Fruit fly (Drosophila melanogaster): ENCODE results near the gene CG31441.

CG31441 gene

dm6 chr3R:11243057-11243740, 7.1 kb downstream of the CG31441 start (continued):
- TF ChIP-seq Meics (GFP tag; optimal IDR thresholded peaks at IDR 0.05), result peak; percentile 64
- peak; percentile 50 for TF ChIP-seq trem (tag; optimal IDR thresholded peaks at IDR 0.05)
- TF ChIP-seq phol (tag; optimal IDR thresholded peaks at IDR 0.05), result peak; percentile 29
- TF ChIP-seq PHDP (tag; optimal IDR thresholded peaks at IDR 0.05), result no peak
- TF ChIP-seq kni (GFP tag; optimal IDR thresholded peaks at IDR 0.05), result no peak
- peak; percentile 36 for TF ChIP-seq Dek (tag; optimal IDR thresholded peaks at IDR 0.05)
- peak; percentile 66 for TF ChIP-seq Rfx (GFP tag; IDR thresholded peaks at IDR 0.05)
- TF ChIP-seq Side (GFP tag; optimal IDR thresholded peaks at IDR 0.05), result peak; percentile 13
- no peak for TF ChIP-seq CG3407 (GFP tag; optimal IDR thresholded peaks at IDR 0.05)
- TF ChIP-seq wdn (GFP tag; IDR thresholded peaks at IDR 0.05), result no peak
- TF ChIP-seq CG15514 (GFP tag; optimal IDR thresholded peaks at IDR 0.05), result peak; percentile 55
- peak; percentile 42 for TF ChIP-seq Fer3 (tag; optimal IDR thresholded peaks at IDR 0.05)
- TF ChIP-seq grau (tag; optimal IDR thresholded peaks at IDR 0.05), result peak; percentile 22
- TF ChIP-seq CG2889 (GFP tag; IDR thresholded peaks at IDR 0.05), result no peak
- no peak for TF ChIP-seq CG16863 (GFP tag; optimal IDR thresholded peaks at IDR 0.05)
- peak; percentile 47 for TF ChIP-seq CG7556 (GFP tag; optimal IDR thresholded peaks at IDR 0.05)
- TF ChIP-seq CG6683 (GFP tag; optimal IDR thresholded peaks at IDR 0.05), result peak; percentile 30
- no peak for TF ChIP-seq z (GFP tag; IDR thresholded peaks at IDR 0.05)
- TF ChIP-seq zfh1 (GFP tag; IDR thresholded peaks at IDR 0.05), result no peak
- no peak for TF ChIP-seq Opbp (GFP tag; IDR thresholded peaks at IDR 0.05; ENCODE audit: partially characterized antibody)
- TF ChIP-seq HHEX (GFP tag; optimal IDR thresholded peaks at IDR 0.05), result peak; percentile 38
- TF ChIP-seq CG30020 (tag; optimal IDR thresholded peaks at IDR 0.05), result no peak
- TF ChIP-seq CG8388 (GFP tag; optimal IDR thresholded peaks at IDR 0.05), result peak; percentile 5
- TF ChIP-seq Max (GFP tag; optimal IDR thresholded peaks at IDR 0.05), result no peak
- TF ChIP-seq mam (GFP tag; optimal IDR thresholded peaks at IDR 0.05), result peak; percentile 45
- TF ChIP-seq CG12769 (tag; optimal IDR thresholded peaks at IDR 0.05), result peak; percentile 72
- no peak for TF ChIP-seq CG14050 (GFP tag; IDR thresholded peaks at IDR 0.05)
- TF ChIP-seq CG3726 (GFP tag; IDR thresholded peaks at IDR 0.05), result no peak
- TF ChIP-seq CG4282 (GFP tag; optimal IDR thresholded peaks at IDR 0.05), result no peak
- TF ChIP-seq CG34422 (GFP tag; IDR thresholded peaks at IDR 0.05), result no peak; the same call in 2 of the 3 replicates
- peak; percentile 47 for TF ChIP-seq mirr (GFP tag; optimal IDR thresholded peaks at IDR 0.05)
- TF ChIP-seq CG12155 (GFP tag; optimal IDR thresholded peaks at IDR 0.05), result no peak
- peak; percentile 73 for TF ChIP-seq CG2678 (tag; optimal IDR thresholded peaks at IDR 0.05)
- peak; percentile 6 for TF ChIP-seq zen (tag; optimal IDR thresholded peaks at IDR 0.05)
- TF ChIP-seq Dref (GFP tag; IDR thresholded peaks at IDR 0.05), result no peak
- no peak for TF ChIP-seq amos (GFP tag; IDR thresholded peaks at IDR 0.05; ENCODE audit: partially characterized antibody)
- 0 out of 2 replicates have a peak, but pooled peaks have one; percentile 20 for TF ChIP-seq al (GFP tag; IDR thresholded peaks at IDR 0.05)
- TF ChIP-seq CG11723 (GFP tag; optimal IDR thresholded peaks at IDR 0.05), result no peak
- TF ChIP-seq dpn (GFP tag; optimal IDR thresholded peaks at IDR 0.05), result no peak
- TF ChIP-seq bbx (GFP tag; IDR thresholded peaks at IDR 0.05; ENCODE audit: partially characterized antibody), result no peak
- no peak for TF ChIP-seq CG9215 (GFP tag; IDR thresholded peaks at IDR 0.05)
- peak; percentile 77 for TF ChIP-seq Fer1 (GFP tag; optimal IDR thresholded peaks at IDR 0.05)
- TF ChIP-seq Trl (optimal IDR thresholded peaks at IDR 0.05), result no peak
- peak; percentile 34 for TF ChIP-seq Trl (GFP tag; optimal IDR thresholded peaks at IDR 0.05)
- TF ChIP-seq Ets97D (GFP tag; optimal IDR thresholded peaks at IDR 0.05), result peak; percentile 1
- TF ChIP-seq Dll (GFP tag; IDR thresholded peaks at IDR 0.05; ENCODE audit: partially characterized antibody), result peak; percentile 16; the same call in 1 of the 4 replicates
- peak; percentile 64; the same call in 1 of the 2 replicates for TF ChIP-seq Xrp1 (GFP tag; IDR thresholded peaks at IDR 0.05)
- peak; percentile 61 for TF ChIP-seq CG7839 (tag; optimal IDR thresholded peaks at IDR 0.05)
- TF ChIP-seq CG12744 (GFP tag; optimal IDR thresholded peaks at IDR 0.05), result no peak
- TF ChIP-seq HLH54F (GFP tag; optimal IDR thresholded peaks at IDR 0.05), result no peak

Data from whole organism, embryonic.